Worm (Caenorhabditis elegans) whole organism, L1 larva: ENCODE measurements around the gene sas-1.

Source experiments
- aly-2 ChIP-seq: fragments of 150-350 bp; optimal IDR thresholded peaks from 2 replicates; lab custom pipeline; 2014; ENCODE audit warnings: missing biosample characterization, missing genetic modification characterization
- blmp-1 ChIP-seq: fragments of 150-350 bp; optimal IDR thresholded peaks from 2 replicates; lab custom pipeline; 2014; ENCODE audit warnings: missing biosample characterization, missing genetic modification characterization
- fkh-10 ChIP-seq: sonication (generic microtip); optimal IDR thresholded peaks from 2 replicates; lab custom pipeline; 2017; ENCODE audit warnings: missing biosample characterization, missing genetic modification reagents, missing genetic modification characterization
- lin-13 ChIP-seq: fragments of 150-350 bp; optimal IDR thresholded peaks from 2 replicates; lab custom pipeline; 2014; ENCODE audit warnings: missing biosample characterization, missing genetic modification reagents, missing genetic modification characterization
- lin-35 ChIP-seq, 2 experiments: fragments of 150-350 bp; optimal IDR thresholded peaks; 2 replicates each; lab custom pipeline; 2014; ENCODE audit warnings: missing biosample characterization in 2 of 2, missing genetic modification characterization in 2 of 2, missing genetic modification reagents in 2 of 2
- lir-3 ChIP-seq: sonication (generic microtip); optimal IDR thresholded peaks from 2 replicates; lab custom pipeline; 2016; ENCODE audit warnings: mild to moderate bottlenecking, missing genetic modification characterization, moderate library complexity, missing compliant biosample characterization; ENCODE audit not compliant: poor library complexity
- mep-1 ChIP-seq: fragments of 150-350 bp; optimal IDR thresholded peaks from 2 replicates; lab custom pipeline; 2014; ENCODE audit warnings: missing biosample characterization, missing genetic modification characterization
- zag-1 ChIP-seq: fragments of 150-350 bp; optimal IDR thresholded peaks from 2 replicates; lab custom pipeline; 2014; ENCODE audit warnings: missing biosample characterization, missing genetic modification characterization

DNA sequence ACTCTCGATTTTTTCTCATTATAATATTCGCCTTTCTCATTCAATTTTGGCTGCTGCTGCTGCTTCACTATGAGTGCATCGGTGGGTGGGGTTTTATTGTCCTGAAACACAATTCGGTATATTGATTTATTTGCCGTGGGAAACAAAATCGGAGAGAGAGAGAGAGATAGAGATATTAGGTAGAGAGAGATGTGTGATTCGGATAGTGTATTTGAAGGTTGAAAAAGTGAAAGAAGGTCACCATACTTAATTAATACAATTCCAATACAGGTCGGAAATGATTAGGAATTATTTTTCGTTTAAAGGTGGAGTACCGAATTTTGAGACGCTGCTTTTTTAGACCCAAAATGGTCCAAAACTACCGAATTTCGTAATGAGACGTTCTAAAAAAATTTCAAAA, 37.1 kb upstream of the sas-1 start, which contains the start of gene tpst-1:
- TF ChIP-seq mep-1 (tag; lab: Kevin White, UChicago) (no peak), blmp-1 (peak; percentile 65), lir-3 (tag; lab: Kevin White, UChicago) (no peak), lin-13 (GFP tag; lab: Kevin White, UChicago) (no peak), zag-1 (tag; lab: Kevin White, UChicago) (no peak), fkh-10 (no peak), lin-35 (GFP tag; optimal IDR thresholded peaks at IDR 0.05; lab: Kevin White, UChicago) (no peak), aly-2 (tag; lab: Kevin White, UChicago) (no peak)
